Worm (Caenorhabditis elegans) whole organism, L1 larva: Measurements from ENCODE around the gene lido-13.

Experiments used
- C04F5.9 ChIP-seq: sonication (generic microtip); optimal IDR thresholded peaks from 2 replicates; lab custom pipeline; 2016; ENCODE audit warnings: missing genetic modification characterization, missing compliant biosample characterization
- C34B4.2 ChIP-seq: sonication (generic microtip); optimal IDR thresholded peaks from 2 replicates; lab custom pipeline; 2017; ENCODE audit warnings: mild to moderate bottlenecking, missing genetic modification characterization, missing compliant biosample characterization
- F16B12.6 ChIP-seq: fragments of 150-350 bp; optimal IDR thresholded peaks from 2 replicates; lab custom pipeline; 2014; ENCODE audit warnings: missing biosample characterization, missing genetic modification characterization
- Y116A8C.19 ChIP-seq: sonication (generic microtip); optimal IDR thresholded peaks from 2 replicates; lab custom pipeline; 2016; ENCODE audit warnings: missing compliant biosample characterization, missing genetic modification characterization, borderline replicate concordance
- aha-1 ChIP-seq: fragments of 150-350 bp; optimal IDR thresholded peaks from 2 replicates; lab custom pipeline; 2014; ENCODE audit warnings: missing biosample characterization, missing genetic modification characterization
- ama-1 ChIP-seq: fragments of 150-350 bp; optimal IDR thresholded peaks from 2 replicates; lab custom pipeline; 2014
- blmp-1 ChIP-seq: fragments of 150-350 bp; optimal IDR thresholded peaks from 2 replicates; lab custom pipeline; 2014; ENCODE audit warnings: missing biosample characterization, missing genetic modification characterization
- ceh-8 ChIP-seq: fragments of 200-800 bp; sonication (Bioruptor generic); optimal IDR thresholded peaks from 2 replicates; lab custom pipeline; 2018; ENCODE audit warnings: mild to moderate bottlenecking, missing genetic modification characterization, moderate library complexity, missing compliant biosample characterization
- ceh-82 ChIP-seq, 3 experiments: fragments of 150-350 bp in 1 of 3; sonication (generic microtip) in 2 of 3; optimal IDR thresholded peaks; 2 replicates each; lab custom pipeline; 2014 to 2017; ENCODE audit warnings: missing biosample characterization in 3 of 3, missing genetic modification characterization in 3 of 3
- ceh-90 ChIP-seq: sonication (generic microtip); optimal IDR thresholded peaks from 2 replicates; lab custom pipeline; 2016; ENCODE audit warnings: missing genetic modification characterization, missing compliant biosample characterization
- ces-1 ChIP-seq: fragments of 150-350 bp; optimal IDR thresholded peaks from 2 replicates; lab custom pipeline; 2014; ENCODE audit warnings: missing biosample characterization, missing genetic modification reagents, missing genetic modification characterization
- dpl-1 ChIP-seq, 3 experiments: fragments of 150-350 bp in 2 of 3; sonication (generic microtip) in 1 of 3; optimal IDR thresholded peaks; 2 replicates each; lab custom pipeline; 2014 to 2017; ENCODE audit warnings: missing biosample characterization in 3 of 3, missing genetic modification characterization in 3 of 3, missing genetic modification reagents in 3 of 3
- dsc-1 ChIP-seq: sonication (generic microtip); optimal IDR thresholded peaks from 2 replicates; lab custom pipeline; 2016; ENCODE audit warnings: mild to moderate bottlenecking, missing genetic modification characterization, missing compliant biosample characterization
- efl-1 ChIP-seq, 4 experiments: fragments of 150-350 bp; optimal IDR thresholded peaks in 3 of 4; peaks in 1 of 4; 1 replicate in 1 of 4; 2 replicates in 3 of 4; lab custom pipeline; 2014; ENCODE audit warnings: missing biosample characterization in 2 of 4, missing genetic modification characterization in 2 of 4, missing genetic modification reagents in 2 of 4
- efl-3 ChIP-seq: fragments of 200-800 bp; sonication (Bioruptor generic); optimal IDR thresholded peaks from 2 replicates; lab custom pipeline; 2018; ENCODE audit warnings: mild to moderate bottlenecking, missing genetic modification characterization, missing compliant biosample characterization
- egl-13 ChIP-seq: sonication (generic microtip); optimal IDR thresholded peaks from 2 replicates; lab custom pipeline; 2016; ENCODE audit warnings: missing genotype, missing genetic modification reagents, missing genetic modification characterization, missing compliant biosample characterization
- egl-27 ChIP-seq, 2 experiments: fragments of 150-350 bp in 1 of 2; sonication (generic microtip); optimal IDR thresholded peaks; 3 replicates each; lab custom pipeline; 2017 to 2018; ENCODE audit warnings: missing biosample characterization in 2 of 2, missing genetic modification characterization in 2 of 2, missing genetic modification reagents in 2 of 2
- elt-2 ChIP-seq: sonication (generic microtip); optimal IDR thresholded peaks from 2 replicates; lab custom pipeline; 2016; ENCODE audit warnings: missing genetic modification characterization, mild to moderate bottlenecking, inconsistent platforms, missing compliant biosample characterization, missing genetic modification reagents
- ets-5 ChIP-seq: fragments of 200-800 bp; sonication (Bioruptor generic); IDR thresholded peaks from 2 replicates; pipeline ENCODE4 v1.3.6; 2022; ENCODE audit warnings: missing genetic modification characterization, missing compliant biosample characterization
- fkh-10 ChIP-seq: sonication (generic microtip); optimal IDR thresholded peaks from 2 replicates; lab custom pipeline; 2017; ENCODE audit warnings: missing biosample characterization, missing genetic modification reagents, missing genetic modification characterization
- fkh-4 ChIP-seq: sonication (generic microtip); optimal IDR thresholded peaks from 2 replicates; lab custom pipeline; 2016; ENCODE audit warnings: missing compliant biosample characterization, missing genetic modification characterization, borderline replicate concordance
- fkh-8 ChIP-seq: sonication (generic microtip); optimal IDR thresholded peaks from 2 replicates; lab custom pipeline; 2016; ENCODE audit warnings: mild to moderate bottlenecking, missing genetic modification characterization, missing compliant biosample characterization
- hlh-17 ChIP-seq: fragments of 200-800 bp; sonication (Bioruptor generic); optimal IDR thresholded peaks from 2 replicates; lab custom pipeline; 2018; ENCODE audit warnings: missing genetic modification characterization, mild to moderate bottlenecking, missing compliant biosample characterization, moderate library complexity, borderline replicate concordance
- irx-1 ChIP-seq: sonication (generic microtip); optimal IDR thresholded peaks from 2 replicates; lab custom pipeline; 2016; ENCODE audit warnings: missing genetic modification characterization, missing compliant biosample characterization
- isw-1 ChIP-seq: fragments of 200-800 bp; sonication (Bioruptor generic); IDR thresholded peaks from 2 replicates; pipeline ENCODE4 v1.3.6; 2022; ENCODE audit warnings: missing genetic modification characterization, missing compliant biosample characterization
- jun-1 ChIP-seq: fragments of 150-350 bp; optimal IDR thresholded peaks from 2 replicates; lab custom pipeline; 2014; ENCODE audit warnings: missing biosample characterization, missing genetic modification reagents, missing genetic modification characterization
- lin-14 ChIP-seq: fragments of 200-800 bp; sonication (Bioruptor generic); optimal IDR thresholded peaks from 2 replicates; lab custom pipeline; 2018; ENCODE audit warnings: mild to moderate bottlenecking, missing genetic modification characterization, moderate library complexity, missing compliant biosample characterization
- lin-39 ChIP-seq: fragments of 150-350 bp; optimal IDR thresholded peaks from 2 replicates; lab custom pipeline; 2014; ENCODE audit warnings: missing biosample characterization, missing genetic modification reagents, missing genetic modification characterization
- lsy-2 ChIP-seq, 2 experiments: fragments of 150-350 bp; optimal IDR thresholded peaks; 2 replicates each; lab custom pipeline; 2014; ENCODE audit warnings: missing biosample characterization in 2 of 2, missing genetic modification characterization in 2 of 2
- mef-2 ChIP-seq: fragments of 150-350 bp; optimal IDR thresholded peaks from 2 replicates; lab custom pipeline; 2014; ENCODE audit warnings: missing biosample characterization, missing genetic modification characterization
- nhr-11 ChIP-seq: fragments of 150-350 bp; optimal IDR thresholded peaks from 2 replicates; lab custom pipeline; 2014; ENCODE audit warnings: missing biosample characterization, missing genetic modification characterization
- nhr-12 ChIP-seq: sonication (generic microtip); optimal IDR thresholded peaks from 2 replicates; lab custom pipeline; 2017; ENCODE audit warnings: missing biosample characterization, missing genetic modification characterization
- nhr-19 ChIP-seq: fragments of 200-800 bp; sonication (Bioruptor generic); conservative IDR thresholded peaks from 2 replicates; pipeline ENCODE4 v1.3.6; 2022; ENCODE audit warnings: missing genetic modification characterization, missing compliant biosample characterization
- nhr-237 ChIP-seq: fragments of 150-350 bp; optimal IDR thresholded peaks from 2 replicates; lab custom pipeline; 2014; ENCODE audit warnings: missing biosample characterization, missing genetic modification characterization
- nhr-28 ChIP-seq: fragments of 150-350 bp; optimal IDR thresholded peaks from 2 replicates; lab custom pipeline; 2014; ENCODE audit warnings: missing biosample characterization, missing genetic modification characterization
- nhr-76 ChIP-seq: sonication (generic microtip); optimal IDR thresholded peaks from 2 replicates; lab custom pipeline; 2017; ENCODE audit warnings: missing biosample characterization, missing genetic modification characterization
- nhr-84 ChIP-seq: sonication (generic microtip); optimal IDR thresholded peaks from 2 replicates; lab custom pipeline; 2017; ENCODE audit warnings: missing biosample characterization, missing genetic modification characterization
- nhr-85 ChIP-seq: sonication (generic microtip); peaks from one replicate; lab custom pipeline; 2016; ENCODE audit warnings: missing genetic modification characterization, inconsistent platforms, missing compliant biosample characterization
- pag-3 ChIP-seq: sonication (generic microtip); optimal IDR thresholded peaks from 2 replicates; lab custom pipeline; 2017; ENCODE audit warnings: missing genetic modification characterization, mild to moderate bottlenecking, missing compliant biosample characterization, antibody characterized with exemption, borderline replicate concordance; ENCODE audit not compliant: insufficient read depth
- pax-3 ChIP-seq: fragments of 200-800 bp; sonication (Bioruptor generic); optimal IDR thresholded peaks from 2 replicates; lab custom pipeline; 2018; ENCODE audit warnings: mild to moderate bottlenecking, missing genetic modification characterization, moderate library complexity, missing compliant biosample characterization
- rnt-1 ChIP-seq: sonication (generic microtip); optimal IDR thresholded peaks from 2 replicates; lab custom pipeline; 2016; ENCODE audit warnings: mild to moderate bottlenecking, missing genetic modification characterization, moderate library complexity, missing compliant biosample characterization
- skn-1 ChIP-seq: fragments of 150-350 bp; optimal IDR thresholded peaks from 2 replicates; lab custom pipeline; 2014; ENCODE audit warnings: missing biosample characterization, missing genetic modification characterization
- snu-23 ChIP-seq: sonication (generic microtip); optimal IDR thresholded peaks from 2 replicates; lab custom pipeline; 2016; ENCODE audit warnings: missing genetic modification characterization, missing compliant biosample characterization
- sox-4 ChIP-seq: sonication (generic microtip); optimal IDR thresholded peaks from 2 replicates; lab custom pipeline; 2016; ENCODE audit warnings: missing genetic modification characterization, missing compliant biosample characterization
- sptf-1 ChIP-seq: fragments of 150-350 bp; optimal IDR thresholded peaks from 2 replicates; lab custom pipeline; 2014; ENCODE audit warnings: missing biosample characterization, missing genetic modification characterization
- sup-37 ChIP-seq: fragments of 200-800 bp; sonication (Bioruptor generic); optimal IDR thresholded peaks from 2 replicates; lab custom pipeline; 2018; ENCODE audit warnings: mild to moderate bottlenecking, missing genetic modification characterization, missing compliant biosample characterization
- swsn-7 ChIP-seq: sonication (generic microtip); optimal IDR thresholded peaks from 2 replicates; lab custom pipeline; 2016; ENCODE audit warnings: missing genetic modification characterization, missing compliant biosample characterization
- tbx-2 ChIP-seq: sonication (generic microtip); optimal IDR thresholded peaks from 2 replicates; lab custom pipeline; 2016; ENCODE audit warnings: missing genetic modification characterization, missing compliant biosample characterization
- unc-130 ChIP-seq: fragments of 150-350 bp; optimal IDR thresholded peaks from 2 replicates; lab custom pipeline; 2017; ENCODE audit warnings: missing biosample characterization, missing genetic modification characterization, inconsistent platforms
- unc-98 ChIP-seq: fragments of 200-800 bp; sonication (Bioruptor generic); IDR thresholded peaks from 2 replicates; pipeline ENCODE4 v1.3.6; 2022; ENCODE audit warnings: missing genetic modification characterization, missing compliant biosample characterization
- xbp-1 ChIP-seq: sonication (generic microtip); optimal IDR thresholded peaks from 2 replicates; lab custom pipeline; 2016; ENCODE audit warnings: missing genetic modification characterization, missing compliant biosample characterization
- zag-1 ChIP-seq: fragments of 150-350 bp; optimal IDR thresholded peaks from 2 replicates; lab custom pipeline; 2014; ENCODE audit warnings: missing biosample characterization, missing genetic modification characterization
- zip-4 ChIP-seq: fragments of 200-800 bp; sonication (Bioruptor generic); optimal IDR thresholded peaks from 2 replicates; lab custom pipeline; 2018; ENCODE audit warnings: mild to moderate bottlenecking, missing genetic modification characterization, moderate library complexity, missing compliant biosample characterization

Gene lido-13

ce11 chrII:3076915-3077314 lies 22.8 kb upstream of the lido-13 start, which contains the start of gene Y25C1A.8 (continued):
- TF ChIP-seq xbp-1 (tag; lab: Kevin White, UChicago): peak; percentile 99
- peak; percentile 78 for TF ChIP-seq C34B4.2
- TF ChIP-seq pag-3 (tag; lab: Kevin White, UChicago): no peak
- TF ChIP-seq zag-1 (tag; lab: Kevin White, UChicago): no peak
- peak; percentile 79 for TF ChIP-seq mef-2 (tag; lab: Kevin White, UChicago)
- peak; percentile 85 for TF ChIP-seq ceh-8 (GFP tag; lab: Kevin White, UChicago)
- no peak for TF ChIP-seq nhr-28 (tag; lab: Kevin White, UChicago)
- peak; percentile 86 to 96 (median 94) for TF ChIP-seq ceh-82 (tag; optimal IDR thresholded peaks at IDR 0.05; lab: Kevin White, UChicago)
- TF ChIP-seq rnt-1 (tag; lab: Kevin White, UChicago): peak; percentile 98
- TF ChIP-seq swsn-7 (tag; lab: Kevin White, UChicago): peak; percentile 92
- TF ChIP-seq lin-14: peak; percentile 93
- TF ChIP-seq blmp-1: peak; percentile 43
- peak; percentile 100 for TF ChIP-seq C04F5.9 (tag; lab: Kevin White, UChicago)
- peak; percentile 87 for TF ChIP-seq fkh-10 (GFP tag; lab: Kevin White, UChicago)
- no peak for TF ChIP-seq nhr-84 (tag; lab: Kevin White, UChicago)
- TF ChIP-seq Y116A8C.19 (tag; lab: Kevin White, UChicago): no peak
- peak; percentile 81 for TF ChIP-seq pax-3 (tag; lab: Kevin White, UChicago)
- TF ChIP-seq lin-39 (tag; lab: Kevin White, UChicago): peak; percentile 94
- peak; percentile 42 for TF ChIP-seq ceh-90 (tag; lab: Kevin White, UChicago)
- peak; percentile 49 for TF ChIP-seq nhr-237 (tag; lab: Kevin White, UChicago)
- peak; percentile 95 for TF ChIP-seq snu-23 (GFP tag; lab: Kevin White, UChicago)
- TF ChIP-seq egl-13 (tag; lab: Kevin White, UChicago): peak; percentile 86
- peak in 1 of 2 experiments; percentile 45 for TF ChIP-seq egl-27 (tag; optimal IDR thresholded peaks at IDR 0.05; lab: Kevin White, UChicago)
- peak; percentile 87 for TF ChIP-seq zip-4
- TF ChIP-seq F16B12.6 (tag; lab: Kevin White, UChicago): peak; percentile 67
- no peak for TF ChIP-seq sptf-1 (tag; lab: Kevin White, UChicago)
- peak; percentile 66 for TF ChIP-seq nhr-11 (tag; lab: Kevin White, UChicago)
- TF ChIP-seq skn-1: peak; percentile 85
- peak; percentile 91 for TF ChIP-seq nhr-19 (GFP tag; lab: Robert Waterston, UW)
- no peak for TF ChIP-seq ces-1 (GFP tag; lab: Kevin White, UChicago)
- TF ChIP-seq lsy-2 (tag; optimal IDR thresholded peaks at IDR 0.05; lab: Kevin White, UChicago): peak; percentile 100
- TF ChIP-seq hlh-17 (GFP tag; lab: Kevin White, UChicago): no peak
- 0 out of 2 replicates have a peak, but pooled peaks have one; percentile 47 for TF ChIP-seq unc-98 (GFP tag; lab: Robert Waterston, UW)
- TF ChIP-seq nhr-12: no peak
- peak; percentile 81 for TF ChIP-seq jun-1 (tag; lab: Kevin White, UChicago)
- TF ChIP-seq fkh-8 (tag; lab: Kevin White, UChicago): peak; percentile 93
- TF ChIP-seq isw-1 (GFP tag; lab: Robert Waterston, UW): peak; percentile 90
- peak; percentile 94 for TF ChIP-seq tbx-2 (tag; lab: Kevin White, UChicago)
- peak; percentile 84 for TF ChIP-seq unc-130 (tag; lab: Kevin White, UChicago)
- TF ChIP-seq dsc-1 (tag; lab: Kevin White, UChicago): no peak
- TF ChIP-seq nhr-85 (tag; lab: Kevin White, UChicago): peak; percentile 94
- TF ChIP-seq aha-1: peak; percentile 48
- TF ChIP-seq ama-1 (lab: Kevin White, UChicago): peak; percentile 23
- TF ChIP-seq elt-2 (tag; lab: Kevin White, UChicago): peak; percentile 83
- TF ChIP-seq sox-4 (tag; lab: Kevin White, UChicago): peak; percentile 72
- peak; percentile 92 to 95 for TF ChIP-seq efl-1 (optimal IDR thresholded peaks at IDR 0.05; lab: Kevin White, UChicago)
- TF ChIP-seq efl-1 (GFP tag; optimal IDR thresholded peaks at IDR 0.05 in 1 of 2; lab: Kevin White, UChicago): peak; percentile 80 to 98
- peak; percentile 60 for TF ChIP-seq fkh-4 (tag; lab: Kevin White, UChicago)
- peak; percentile 84 for TF ChIP-seq sup-37 (GFP tag; lab: Kevin White, UChicago)
- peak; percentile 34 for TF ChIP-seq efl-3 (GFP tag; lab: Kevin White, UChicago)
- TF ChIP-seq dpl-1 (GFP tag; optimal IDR thresholded peaks at IDR 0.05; lab: Kevin White, UChicago): peak; percentile 73 to 85 (median 84)
- no peak for TF ChIP-seq ets-5 (GFP tag; lab: Robert Waterston, UW)
- peak; percentile 31 for TF ChIP-seq nhr-76 (tag; lab: Kevin White, UChicago)
- peak; percentile 91 for TF ChIP-seq irx-1 (tag; lab: Kevin White, UChicago)
